Worm (Caenorhabditis elegans): Measurements from ENCODE around the gene ZK355.3.
A peak's percentile ranks its signal among the peaks of the same experiment; 100 is the strongest.

Gene ZK355.3

ce11 chrII:2903748-2904147 lies 23.7 kb downstream of the ZK355.3 start:
- TF ChIP-seq nhr-111 (GFP tag; optimal IDR thresholded peaks at IDR 0.05) (no peak), hif-1 (tag; optimal IDR thresholded peaks at IDR 0.05) (no peak), sdz-12 (GFP tag; optimal IDR thresholded peaks at IDR 0.05) (no peak), dmd-6 (GFP tag; IDR thresholded peaks at IDR 0.05) (no peak), nhr-25 (tag; optimal IDR thresholded peaks at IDR 0.05; ENCODE audit: borderline replicate concordance, insufficient read depth) (no peak), set-16 (GFP tag; IDR thresholded peaks at IDR 0.05) (peak; percentile 96), mxl-2 (GFP tag; conservative IDR thresholded peaks at IDR 0.05) (no peak), pha-4 (GFP tag; IDR thresholded peaks at IDR 0.05) (peak; percentile 64; the same call in 1 of the 2 replicates), pha-4 (tag; optimal IDR thresholded peaks at IDR 0.05) (no peak), madf-5 (GFP tag; IDR thresholded peaks at IDR 0.05) (no peak), aha-1 (tag) (peak; percentile 63)

- TF ChIP-seq lin-15B (tag; optimal IDR thresholded peaks at IDR 0.05) (no peak), ceh-28 (tag; optimal IDR thresholded peaks at IDR 0.05) (peak; percentile 92)
Measured at ce11 chrII:2901158-2901557, 26.3 kb downstream of the ZK355.3 start.

- TF ChIP-seq nhr-6 (tag; optimal IDR thresholded peaks at IDR 0.05) (no peak), lim-7 (GFP tag; IDR thresholded peaks at IDR 0.05) (no peak), set-16 (GFP tag; IDR thresholded peaks at IDR 0.05) (no peak), zag-1 (tag; optimal IDR thresholded peaks at IDR 0.05) (no peak), lin-15B (tag; optimal IDR thresholded peaks at IDR 0.05) (no peak), nhr-77 (tag; optimal IDR thresholded peaks at IDR 0.05) (no peak), pha-4 (GFP tag; IDR thresholded peaks at IDR 0.05) (no peak), pha-4 (tag; optimal IDR thresholded peaks at IDR 0.05) (no peak), dmd-6 (GFP tag; IDR thresholded peaks at IDR 0.05) (no peak), hlh-30 (tag; optimal IDR thresholded peaks at IDR 0.05; ENCODE audit: insufficient read depth) (no peak), zfp-2 (tag; optimal IDR thresholded peaks at IDR 0.05) (no peak), ztf-11 (tag; optimal IDR thresholded peaks at IDR 0.05) (no peak), arid-1 (GFP tag; conservative IDR thresholded peaks at IDR 0.05) (no peak), aha-1 (tag) (no peak)
Measured at ce11 chrII:2900248-2900647, 27.2 kb downstream of the ZK355.3 start, which contains the start of gene ubc-26. ubc-26 (minus strand) TSS chrII:2900348.

- TF ChIP-seq F37D6.2 (tag; optimal IDR thresholded peaks at IDR 0.05) (no peak), ceh-82 (tag; optimal IDR thresholded peaks at IDR 0.05) (no peak), nhr-42 (GFP tag; IDR thresholded peaks at IDR 0.05) (no peak), zip-2 (tag; optimal IDR thresholded peaks at IDR 0.05) (no peak), mdt-29 (GFP tag; IDR thresholded peaks at IDR 0.05) (no peak), zip-11 (GFP tag; IDR thresholded peaks at IDR 0.05) (no peak), mxl-3 (GFP tag; optimal IDR thresholded peaks at IDR 0.05) (no peak), rbr-2 (tag; optimal IDR thresholded peaks at IDR 0.05) (no peak)
Measured at ce11 chrII:2894295-2894694, 33.1 kb downstream of the ZK355.3 start, which contains the start of gene sqv-2. sqv-2 (minus strand) TSS chrII:2894395.

- no peak for TF ChIP-seq lin-39 (tag; optimal IDR thresholded peaks at IDR 0.05)
- peak; percentile 87 for TF ChIP-seq duxl-1 (tag; optimal IDR thresholded peaks at IDR 0.05; ENCODE audit: poor library complexity)
- TF ChIP-seq arid-1 (GFP tag; conservative IDR thresholded peaks at IDR 0.05) = 0 out of 2 replicates have a peak, but pooled peaks have one; percentile 41
- TF ChIP-seq zip-11 (GFP tag; IDR thresholded peaks at IDR 0.05) = no peak
- TF ChIP-seq unc-130 (GFP tag; optimal IDR thresholded peaks at IDR 0.05) = peak; percentile 92
- TF ChIP-seq nhr-237 (tag; optimal IDR thresholded peaks at IDR 0.05) = no peak
- TF ChIP-seq ceh-62 (tag; optimal IDR thresholded peaks at IDR 0.05) = no peak
- peak; percentile 79 for TF ChIP-seq php-3 (GFP tag; IDR thresholded peaks at IDR 0.05)
- peak; percentile 81 for TF ChIP-seq rbr-2 (tag; optimal IDR thresholded peaks at IDR 0.05)
- peak; percentile 18; the same call in 1 of the 2 replicates for TF ChIP-seq set-16 (GFP tag; IDR thresholded peaks at IDR 0.05)
- TF ChIP-seq madf-5 (GFP tag; IDR thresholded peaks at IDR 0.05) = peak; percentile 67 to 85; a peak in 2 of 4 replicates
- TF ChIP-seq ztf-7 (tag; optimal IDR thresholded peaks at IDR 0.05) = peak; percentile 77
- TF ChIP-seq egl-27 (tag; optimal IDR thresholded peaks at IDR 0.05) = no peak
- TF ChIP-seq fos-1 (tag; optimal IDR thresholded peaks at IDR 0.05) = no peak
- TF ChIP-seq unc-62 (GFP tag; optimal IDR thresholded peaks at IDR 0.05 in 1 of 2) = no peak
- TF ChIP-seq unc-62 (tag; optimal IDR thresholded peaks at IDR 0.05) = no peak
- peak in 1 of 2 experiments; percentile 12 for TF ChIP-seq ZK546.5 (tag; optimal IDR thresholded peaks at IDR 0.05)
- TF ChIP-seq lin-15B (tag; optimal IDR thresholded peaks at IDR 0.05) = peak; percentile 71
- 0 out of 2 replicates have a peak, but pooled peaks have one; percentile 16 for TF ChIP-seq mxl-2 (GFP tag; conservative IDR thresholded peaks at IDR 0.05)
- TF ChIP-seq F44E2.7 (GFP tag; IDR thresholded peaks at IDR 0.05) = no peak
- peak; percentile 53 for TF ChIP-seq nhr-77 (tag; optimal IDR thresholded peaks at IDR 0.05)
- no peak for TF ChIP-seq ztf-11 (tag; optimal IDR thresholded peaks at IDR 0.05)
Measured at ce11 chrII:2888957-2889630, 38.3 kb downstream of the ZK355.3 start, which contains the start of gene pinn-1. pinn-1 (minus strand) TSS chrII:2889007.
